Fruit fly (Drosophila melanogaster): ENCODE measurements around the gene CG42592.

DNA sequence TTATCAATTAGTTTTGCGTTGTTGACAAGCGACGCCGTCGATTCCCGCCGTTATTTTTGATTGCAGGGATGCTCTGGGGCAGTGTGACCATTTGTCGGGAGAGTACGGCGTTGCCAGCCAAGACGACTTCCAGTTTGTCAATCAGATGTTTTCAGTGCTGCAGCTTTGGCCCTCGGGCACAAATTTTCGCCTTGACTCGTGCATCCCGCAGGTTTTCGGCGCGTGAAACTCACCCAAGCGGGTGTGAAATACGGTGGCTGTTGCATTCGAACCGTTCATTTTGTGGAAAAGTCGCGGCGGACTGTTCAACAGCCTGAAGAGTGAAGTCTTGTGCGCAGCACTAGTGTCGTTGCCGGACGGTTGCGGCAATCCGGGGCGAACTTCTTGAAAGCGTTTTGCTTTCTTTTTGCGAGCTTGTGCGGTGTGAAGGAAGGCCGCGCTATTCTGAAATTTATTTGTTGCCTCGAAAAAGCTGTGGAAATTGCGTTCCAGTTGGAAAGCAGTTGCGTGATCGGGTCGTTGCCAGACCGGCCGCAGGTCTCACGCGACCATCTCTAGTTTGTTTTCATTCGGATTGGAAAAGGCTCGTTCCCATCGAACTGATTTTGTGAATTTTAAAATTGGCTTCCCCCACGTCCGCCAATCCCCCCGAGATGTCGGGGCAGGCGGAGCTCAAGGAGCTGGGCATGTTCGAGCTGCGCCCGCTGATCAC lies 29.2 kb downstream of the CG42592 start, which contains the start of the genes ca and ncd:
- TF ChIP-seq CG32121 (GFP tag; IDR thresholded peaks at IDR 0.05) (no peak), D1 (tag; optimal IDR thresholded peaks at IDR 0.05) (no peak)
